Worm (Caenorhabditis elegans): ENCODE results near the gene lat-1.

DNA sequence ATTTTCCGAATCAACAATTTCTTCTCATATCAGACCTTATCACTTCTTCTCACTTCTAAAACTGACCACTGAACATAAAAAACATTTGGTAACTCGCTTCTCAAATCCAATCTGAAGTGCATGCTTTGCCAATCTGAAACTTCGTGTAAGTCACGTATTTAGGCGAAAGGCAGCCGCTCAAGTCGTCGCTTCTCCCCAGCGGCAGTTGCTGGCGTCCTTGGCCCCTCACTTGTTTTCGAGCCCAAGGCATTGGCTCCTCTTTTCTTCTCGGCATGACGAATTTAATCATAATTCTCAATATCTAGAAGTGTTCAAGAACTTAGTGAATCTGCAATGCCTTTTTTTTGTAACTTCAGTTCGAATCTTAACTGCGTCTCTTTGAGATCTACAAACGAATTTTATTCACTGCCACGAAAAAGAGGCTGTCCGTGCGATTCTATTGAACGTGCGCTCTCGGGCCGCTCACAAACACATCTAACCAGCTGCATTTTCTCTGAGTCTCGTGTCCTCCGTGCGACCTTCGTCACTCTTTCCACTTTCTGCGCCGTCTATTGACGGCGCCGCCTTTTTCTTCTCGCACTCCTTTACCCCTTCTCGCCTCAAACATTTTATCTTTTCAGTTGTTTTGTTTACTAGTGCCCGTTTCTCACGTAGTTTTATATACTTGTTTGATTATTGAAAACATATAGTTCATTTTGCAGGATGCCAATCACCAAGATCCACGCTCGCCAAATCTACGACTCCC lies 34.9 kb downstream of the lat-1 start:
- TF ChIP-seq ref-1 (GFP tag; conservative IDR thresholded peaks at IDR 0.05) (no peak), flt-1 (GFP tag; IDR thresholded peaks at IDR 0.05) (no peak), tab-1 (GFP tag; IDR thresholded peaks at IDR 0.05) (no peak), ztf-23 (GFP tag; IDR thresholded peaks at IDR 0.05) (no peak), ztf-29 (GFP tag; IDR thresholded peaks at IDR 0.05) (no peak), cog-1 (tag; optimal IDR thresholded peaks at IDR 0.05) (no peak), T22C8.4 (GFP tag; IDR thresholded peaks at IDR 0.05) (no peak)

Data from whole organism, midembryonic.